Fruit fly (Drosophila melanogaster): ENCODE data around the gene Gos28.

Gos28 gene

dm6 chr3R:18663525-18663924, at the start of gene Gos28, which contains the start of gene Cpsf73:
Gene Gos28 (plus strand): TSS chr3R:18663738.
Gene Cpsf73 (minus strand): TSS chr3R:18663552.
- TF ChIP-seq rgr (GFP tag; optimal IDR thresholded peaks at IDR 0.05) (peak; percentile 53), tai (GFP tag; optimal IDR thresholded peaks at IDR 0.05) (no peak), OdsH (GFP tag; optimal IDR thresholded peaks at IDR 0.05) (no peak), Hnf4 (GFP tag; optimal IDR thresholded peaks at IDR 0.05) (no peak), GATAd (GFP tag; optimal IDR thresholded peaks at IDR 0.05) (no peak), lola (GFP tag; optimal IDR thresholded peaks at IDR 0.05) (no peak), Rel (GFP tag; optimal IDR thresholded peaks at IDR 0.05) (no peak), Rel (tag; optimal IDR thresholded peaks at IDR 0.05) (peak; percentile 30), Mio (GFP tag; optimal IDR thresholded peaks at IDR 0.05) (no peak), Sp1 (GFP tag; optimal IDR thresholded peaks at IDR 0.05) (peak; percentile 23), HLH106 (tag; optimal IDR thresholded peaks at IDR 0.05) (peak; percentile 13), woc (GFP tag; optimal IDR thresholded peaks at IDR 0.05) (peak; percentile 39), jim (GFP tag; optimal IDR thresholded peaks at IDR 0.05) (no peak), h (GFP tag; optimal IDR thresholded peaks at IDR 0.05) (peak; percentile 39), foxo (GFP tag; optimal IDR thresholded peaks at IDR 0.05) (peak in 1 of 2 experiments; percentile 5), N (GFP tag; optimal IDR thresholded peaks at IDR 0.05) (no peak)

dm6 chr3R:18616007-18616406, 47.5 kb upstream of the Gos28 start:
- TF ChIP-seq psq (GFP tag; optimal IDR thresholded peaks at IDR 0.05) (no peak), rgr (GFP tag; optimal IDR thresholded peaks at IDR 0.05) (no peak), CG9705 (GFP tag; optimal IDR thresholded peaks at IDR 0.05) (no peak), brk (GFP tag; optimal IDR thresholded peaks at IDR 0.05) (no peak), ey (GFP tag; optimal IDR thresholded peaks at IDR 0.05) (no peak), fru (GFP tag; optimal IDR thresholded peaks at IDR 0.05) (no peak), woc (GFP tag; optimal IDR thresholded peaks at IDR 0.05) (no peak), OdsH (GFP tag; optimal IDR thresholded peaks at IDR 0.05) (no peak), lola (GFP tag; optimal IDR thresholded peaks at IDR 0.05) (no peak), Vsx2 (GFP tag; optimal IDR thresholded peaks at IDR 0.05; ENCODE audit: partially characterized antibody) (no peak), Dfd (GFP tag; optimal IDR thresholded peaks at IDR 0.05) (no peak)

dm6 chr3R:18617411-18617810, 46.1 kb upstream of the Gos28 start, which contains the start of gene CG7695:
Gene CG7695 (minus strand): TSS chr3R:18617511.
- TF ChIP-seq brk (GFP tag; optimal IDR thresholded peaks at IDR 0.05), result no peak
- no peak for TF ChIP-seq dsf (GFP tag; optimal IDR thresholded peaks at IDR 0.05; ENCODE audit: borderline replicate concordance)
- TF ChIP-seq CG32264 (GFP tag; optimal IDR thresholded peaks at IDR 0.05), result no peak
- no peak for TF ChIP-seq Vsx2 (GFP tag; optimal IDR thresholded peaks at IDR 0.05; ENCODE audit: partially characterized antibody)
- TF ChIP-seq Mio (GFP tag; optimal IDR thresholded peaks at IDR 0.05), result no peak
- TF ChIP-seq Dfd (GFP tag; optimal IDR thresholded peaks at IDR 0.05), result no peak
- TF ChIP-seq sage (GFP tag; optimal IDR thresholded peaks at IDR 0.05), result no peak
- no peak for TF ChIP-seq tai (GFP tag; optimal IDR thresholded peaks at IDR 0.05)
- no peak for TF ChIP-seq OdsH (GFP tag; optimal IDR thresholded peaks at IDR 0.05)
- TF ChIP-seq usp (GFP tag; optimal IDR thresholded peaks at IDR 0.05), result no peak
- TF ChIP-seq pan (optimal IDR thresholded peaks at IDR 0.05), result no peak
- TF ChIP-seq Hnf4 (GFP tag; optimal IDR thresholded peaks at IDR 0.05), result no peak
- TF ChIP-seq N (GFP tag; optimal IDR thresholded peaks at IDR 0.05), result no peak
- no peak for TF ChIP-seq rgr (GFP tag; optimal IDR thresholded peaks at IDR 0.05)
- TF ChIP-seq GATAd (GFP tag; optimal IDR thresholded peaks at IDR 0.05), result no peak
- TF ChIP-seq psq (GFP tag; optimal IDR thresholded peaks at IDR 0.05), result no peak
- no peak for TF ChIP-seq ey (GFP tag; optimal IDR thresholded peaks at IDR 0.05)
- TF ChIP-seq Abd-B (GFP tag; optimal IDR thresholded peaks at IDR 0.05), result no peak
- no peak for TF ChIP-seq foxo (GFP tag; optimal IDR thresholded peaks at IDR 0.05)

- TF ChIP-seq N (GFP tag; optimal IDR thresholded peaks at IDR 0.05), result no peak
- TF ChIP-seq Dfd (GFP tag; optimal IDR thresholded peaks at IDR 0.05), result no peak
- no peak for TF ChIP-seq h (GFP tag; optimal IDR thresholded peaks at IDR 0.05)
- TF ChIP-seq ey (GFP tag; optimal IDR thresholded peaks at IDR 0.05), result no peak
- TF ChIP-seq foxo (GFP tag; optimal IDR thresholded peaks at IDR 0.05), result no peak
- no peak for TF ChIP-seq sv (GFP tag; optimal IDR thresholded peaks at IDR 0.05)
- no peak for TF ChIP-seq woc (GFP tag; optimal IDR thresholded peaks at IDR 0.05)
- no peak for TF ChIP-seq GATAd (GFP tag; optimal IDR thresholded peaks at IDR 0.05)
- TF ChIP-seq Sp1 (GFP tag; optimal IDR thresholded peaks at IDR 0.05), result no peak
- TF ChIP-seq sage (GFP tag; optimal IDR thresholded peaks at IDR 0.05), result no peak
- TF ChIP-seq Myc (optimal IDR thresholded peaks at IDR 0.05), result no peak
- no peak for TF ChIP-seq fru (GFP tag; optimal IDR thresholded peaks at IDR 0.05)
- TF ChIP-seq tai (GFP tag; optimal IDR thresholded peaks at IDR 0.05), result no peak
- no peak for TF ChIP-seq Abd-B (GFP tag; optimal IDR thresholded peaks at IDR 0.05)
- no peak for TF ChIP-seq Hr83 (GFP tag; optimal IDR thresholded peaks at IDR 0.05; ENCODE audit: poor library complexity, severe bottlenecking)
- TF ChIP-seq Hnf4 (GFP tag; optimal IDR thresholded peaks at IDR 0.05), result no peak
- no peak for TF ChIP-seq OdsH (GFP tag; optimal IDR thresholded peaks at IDR 0.05)
Observed at dm6 chr3R:18619451-18619942, 44.0 kb upstream of the Gos28 start.
